Fruit fly (Drosophila melanogaster) whole organism, wandering third instar larva: ENCODE measurements around the gene sdk.

Experiments
- CrebA ChIP-seq: fragments of 200-800 bp; sonication (Bioruptor generic); optimal IDR thresholded peaks from 2 replicates; lab custom pipeline; 2016; ENCODE audit warnings: missing biosample characterization, mild to moderate bottlenecking, missing genetic modification characterization, borderline replicate concordance
- Dif ChIP-seq: fragments of 200-275, 200-300 bp; sonication (Bioruptor generic); optimal IDR thresholded peaks from 2 replicates; lab custom pipeline; 2018; ENCODE audit warnings: missing biosample characterization, missing genetic modification characterization; ENCODE audit not compliant: partially characterized antibody
- GATAd ChIP-seq: sonication (Bioruptor generic); optimal IDR thresholded peaks from 2 replicates; lab custom pipeline; 2016; ENCODE audit warnings: missing biosample characterization, missing genetic modification characterization
- Hr78 ChIP-seq: fragments of >200 bp; optimal IDR thresholded peaks from 2 replicates; lab custom pipeline; 2017; ENCODE audit warnings: missing biosample characterization, missing genetic modification characterization
- Hr83 ChIP-seq: fragments of 200-300 bp; sonication (Bioruptor generic); optimal IDR thresholded peaks from 2 replicates; lab custom pipeline; 2016; ENCODE audit warnings: missing biosample characterization, mild to moderate bottlenecking, missing genetic modification characterization, moderate library complexity; ENCODE audit not compliant: poor library complexity, severe bottlenecking
- Myc ChIP-seq: fragments of >200 bp; optimal IDR thresholded peaks from 2 replicates; lab custom pipeline; 2017
- OdsH ChIP-seq: fragments of 200-800 bp; sonication (Bioruptor generic); optimal IDR thresholded peaks from 2 replicates; lab custom pipeline; 2016; ENCODE audit warnings: missing biosample characterization, mild to moderate bottlenecking, missing genetic modification characterization
- dsf ChIP-seq: sonication (Bioruptor generic); optimal IDR thresholded peaks from 2 replicates; lab custom pipeline; 2016; ENCODE audit warnings: missing biosample characterization, missing genetic modification characterization, borderline replicate concordance
- foxo ChIP-seq, 2 experiments: fragments of 200-800 bp; sonication (Bioruptor generic); optimal IDR thresholded peaks; 2 replicates in 1 of 2; 3 replicates in 1 of 2; lab custom pipeline; 2016 to 2017; ENCODE audit warnings: missing biosample characterization in 2 of 2, missing genetic modification characterization in 2 of 2
- h ChIP-seq: fragments of 200-800 bp; sonication (Bioruptor generic); optimal IDR thresholded peaks from 3 replicates; lab custom pipeline; 2016; ENCODE audit warnings: missing biosample characterization, mild to moderate bottlenecking, missing genetic modification characterization
- lola ChIP-seq: fragments of >200 bp; optimal IDR thresholded peaks from 2 replicates; lab custom pipeline; 2017; ENCODE audit warnings: missing biosample characterization, missing genetic modification characterization
- pan ChIP-seq: fragments of >200 bp; optimal IDR thresholded peaks from 2 replicates; lab custom pipeline; 2017
- usp ChIP-seq: fragments of >200 bp; optimal IDR thresholded peaks from 2 replicates; lab custom pipeline; 2017; ENCODE audit warnings: missing biosample characterization, missing genetic modification characterization

dm6 chrX:724496-724895, 37.9 kb downstream of the sdk start:
- TF ChIP-seq foxo (GFP tag; optimal IDR thresholded peaks at IDR 0.05; lab: Kevin White, UChicago): peak in 1 of 2 experiments; percentile 2
- no peak for TF ChIP-seq Hr78
- TF ChIP-seq Hr83 (GFP tag; lab: Kevin White, UChicago): no peak
- no peak for TF ChIP-seq pan
- TF ChIP-seq Dif (GFP tag; lab: Kevin White, UChicago): no peak
- TF ChIP-seq GATAd (GFP tag; lab: Kevin White, UChicago): no peak
- TF ChIP-seq usp (GFP tag; lab: Kevin White, UChicago): no peak
- TF ChIP-seq Myc (lab: Kevin White, UChicago): no peak
- TF ChIP-seq lola (GFP tag; lab: Kevin White, UChicago): no peak
- TF ChIP-seq h (GFP tag; lab: Kevin White, UChicago): no peak
- TF ChIP-seq CrebA (GFP tag; lab: Kevin White, UChicago): no peak
- no peak for TF ChIP-seq dsf (GFP tag; lab: Kevin White, UChicago)
- TF ChIP-seq OdsH (GFP tag; lab: Kevin White, UChicago): no peak
